Worm (Caenorhabditis elegans) whole organism, L1 larva: Measurements from ENCODE around the gene cyp-33C7.

ENCODE experiments used
- C04F5.9 ChIP-seq: sonication (generic microtip); optimal IDR thresholded peaks from 2 replicates; lab custom pipeline; 2016; ENCODE audit warnings: missing genetic modification characterization, missing compliant biosample characterization
- C34B4.2 ChIP-seq: sonication (generic microtip); optimal IDR thresholded peaks from 2 replicates; lab custom pipeline; 2017; ENCODE audit warnings: mild to moderate bottlenecking, missing genetic modification characterization, missing compliant biosample characterization
- F16B12.6 ChIP-seq: fragments of 150-350 bp; optimal IDR thresholded peaks from 2 replicates; lab custom pipeline; 2014; ENCODE audit warnings: missing biosample characterization, missing genetic modification characterization
- aly-2 ChIP-seq: fragments of 150-350 bp; optimal IDR thresholded peaks from 2 replicates; lab custom pipeline; 2014; ENCODE audit warnings: missing biosample characterization, missing genetic modification characterization
- ama-1 ChIP-seq: fragments of 150-350 bp; optimal IDR thresholded peaks from 2 replicates; lab custom pipeline; 2014
- ceh-82 ChIP-seq, 3 experiments: fragments of 150-350 bp in 1 of 3; sonication (generic microtip) in 2 of 3; optimal IDR thresholded peaks; 2 replicates each; lab custom pipeline; 2014 to 2017; ENCODE audit warnings: missing biosample characterization in 3 of 3, missing genetic modification characterization in 3 of 3
- ceh-88 ChIP-seq: fragments of 200-800 bp; sonication (Bioruptor generic); IDR thresholded peaks from 2 replicates; pipeline ENCODE4 v1.3.6; 2022; ENCODE audit warnings: missing genetic modification characterization, missing compliant biosample characterization
- ces-1 ChIP-seq: fragments of 150-350 bp; optimal IDR thresholded peaks from 2 replicates; lab custom pipeline; 2014; ENCODE audit warnings: missing biosample characterization, missing genetic modification reagents, missing genetic modification characterization
- dsc-1 ChIP-seq: sonication (generic microtip); optimal IDR thresholded peaks from 2 replicates; lab custom pipeline; 2016; ENCODE audit warnings: mild to moderate bottlenecking, missing genetic modification characterization, missing compliant biosample characterization
- efl-1 ChIP-seq, 4 experiments: fragments of 150-350 bp; optimal IDR thresholded peaks in 3 of 4; peaks in 1 of 4; 1 replicate in 1 of 4; 2 replicates in 3 of 4; lab custom pipeline; 2014; ENCODE audit warnings: missing biosample characterization in 2 of 4, missing genetic modification characterization in 2 of 4, missing genetic modification reagents in 2 of 4
- efl-3 ChIP-seq: fragments of 200-800 bp; sonication (Bioruptor generic); optimal IDR thresholded peaks from 2 replicates; lab custom pipeline; 2018; ENCODE audit warnings: mild to moderate bottlenecking, missing genetic modification characterization, missing compliant biosample characterization
- egl-13 ChIP-seq: sonication (generic microtip); optimal IDR thresholded peaks from 2 replicates; lab custom pipeline; 2016; ENCODE audit warnings: missing genotype, missing genetic modification reagents, missing genetic modification characterization, missing compliant biosample characterization
- elt-2 ChIP-seq: sonication (generic microtip); optimal IDR thresholded peaks from 2 replicates; lab custom pipeline; 2016; ENCODE audit warnings: missing genetic modification characterization, mild to moderate bottlenecking, inconsistent platforms, missing compliant biosample characterization, missing genetic modification reagents
- elt-3 ChIP-seq, 6 experiments: fragments of 150-350 bp in 1 of 6; sonication (generic microtip); optimal IDR thresholded peaks; 2 replicates each; lab custom pipeline; 2017 to 2018; ENCODE audit warnings: missing biosample characterization in 6 of 6, missing genetic modification characterization in 6 of 6, inconsistent platforms in 1 of 6
- fkh-4 ChIP-seq: sonication (generic microtip); optimal IDR thresholded peaks from 2 replicates; lab custom pipeline; 2016; ENCODE audit warnings: missing compliant biosample characterization, missing genetic modification characterization, borderline replicate concordance
- fkh-8 ChIP-seq: sonication (generic microtip); optimal IDR thresholded peaks from 2 replicates; lab custom pipeline; 2016; ENCODE audit warnings: mild to moderate bottlenecking, missing genetic modification characterization, missing compliant biosample characterization
- grh-1 ChIP-seq: fragments of 200-800 bp; sonication (Bioruptor generic); IDR thresholded peaks from 2 replicates; pipeline ENCODE4 v1.3.6; 2022; ENCODE audit warnings: missing genetic modification reagents, missing genetic modification characterization, missing compliant biosample characterization
- hlh-17 ChIP-seq: fragments of 200-800 bp; sonication (Bioruptor generic); optimal IDR thresholded peaks from 2 replicates; lab custom pipeline; 2018; ENCODE audit warnings: missing genetic modification characterization, mild to moderate bottlenecking, missing compliant biosample characterization, moderate library complexity, borderline replicate concordance
- irx-1 ChIP-seq: sonication (generic microtip); optimal IDR thresholded peaks from 2 replicates; lab custom pipeline; 2016; ENCODE audit warnings: missing genetic modification characterization, missing compliant biosample characterization
- lin-13 ChIP-seq: fragments of 150-350 bp; optimal IDR thresholded peaks from 2 replicates; lab custom pipeline; 2014; ENCODE audit warnings: missing biosample characterization, missing genetic modification reagents, missing genetic modification characterization
- lin-14 ChIP-seq: fragments of 200-800 bp; sonication (Bioruptor generic); optimal IDR thresholded peaks from 2 replicates; lab custom pipeline; 2018; ENCODE audit warnings: mild to moderate bottlenecking, missing genetic modification characterization, moderate library complexity, missing compliant biosample characterization
- lin-35 ChIP-seq, 2 experiments: fragments of 150-350 bp; optimal IDR thresholded peaks; 2 replicates each; lab custom pipeline; 2014; ENCODE audit warnings: missing biosample characterization in 2 of 2, missing genetic modification characterization in 2 of 2, missing genetic modification reagents in 2 of 2
- lir-3 ChIP-seq: sonication (generic microtip); optimal IDR thresholded peaks from 2 replicates; lab custom pipeline; 2016; ENCODE audit warnings: mild to moderate bottlenecking, missing genetic modification characterization, moderate library complexity, missing compliant biosample characterization; ENCODE audit not compliant: poor library complexity
- mef-2 ChIP-seq: fragments of 150-350 bp; optimal IDR thresholded peaks from 2 replicates; lab custom pipeline; 2014; ENCODE audit warnings: missing biosample characterization, missing genetic modification characterization
- nhr-19 ChIP-seq: fragments of 200-800 bp; sonication (Bioruptor generic); conservative IDR thresholded peaks from 2 replicates; pipeline ENCODE4 v1.3.6; 2022; ENCODE audit warnings: missing genetic modification characterization, missing compliant biosample characterization
- nhr-28 ChIP-seq: fragments of 150-350 bp; optimal IDR thresholded peaks from 2 replicates; lab custom pipeline; 2014; ENCODE audit warnings: missing biosample characterization, missing genetic modification characterization
- nhr-71 ChIP-seq: sonication (generic microtip); optimal IDR thresholded peaks from 2 replicates; lab custom pipeline; 2016; ENCODE audit warnings: mild to moderate bottlenecking, missing genetic modification characterization, moderate library complexity, missing compliant biosample characterization
- nhr-84 ChIP-seq: sonication (generic microtip); optimal IDR thresholded peaks from 2 replicates; lab custom pipeline; 2017; ENCODE audit warnings: missing biosample characterization, missing genetic modification characterization
- nhr-90 ChIP-seq: sonication (generic microtip); optimal IDR thresholded peaks from 2 replicates; lab custom pipeline; 2016; ENCODE audit warnings: mild to moderate bottlenecking, missing genetic modification characterization, missing compliant biosample characterization; ENCODE audit not compliant: poor library complexity
- pax-3 ChIP-seq: fragments of 200-800 bp; sonication (Bioruptor generic); optimal IDR thresholded peaks from 2 replicates; lab custom pipeline; 2018; ENCODE audit warnings: mild to moderate bottlenecking, missing genetic modification characterization, moderate library complexity, missing compliant biosample characterization
- sox-4 ChIP-seq: sonication (generic microtip); optimal IDR thresholded peaks from 2 replicates; lab custom pipeline; 2016; ENCODE audit warnings: missing genetic modification characterization, missing compliant biosample characterization
- sptf-1 ChIP-seq: fragments of 150-350 bp; optimal IDR thresholded peaks from 2 replicates; lab custom pipeline; 2014; ENCODE audit warnings: missing biosample characterization, missing genetic modification characterization
- sup-37 ChIP-seq: fragments of 200-800 bp; sonication (Bioruptor generic); optimal IDR thresholded peaks from 2 replicates; lab custom pipeline; 2018; ENCODE audit warnings: mild to moderate bottlenecking, missing genetic modification characterization, missing compliant biosample characterization
- swsn-7 ChIP-seq: sonication (generic microtip); optimal IDR thresholded peaks from 2 replicates; lab custom pipeline; 2016; ENCODE audit warnings: missing genetic modification characterization, missing compliant biosample characterization
- tbx-2 ChIP-seq: sonication (generic microtip); optimal IDR thresholded peaks from 2 replicates; lab custom pipeline; 2016; ENCODE audit warnings: missing genetic modification characterization, missing compliant biosample characterization
- unc-86 ChIP-seq: sonication (generic microtip); optimal IDR thresholded peaks from 2 replicates; lab custom pipeline; 2016; ENCODE audit warnings: missing genetic modification characterization, missing compliant biosample characterization
- unc-98 ChIP-seq: fragments of 200-800 bp; sonication (Bioruptor generic); IDR thresholded peaks from 2 replicates; pipeline ENCODE4 v1.3.6; 2022; ENCODE audit warnings: missing genetic modification characterization, missing compliant biosample characterization
- vab-15 ChIP-seq: sonication (generic microtip); optimal IDR thresholded peaks from 2 replicates; lab custom pipeline; 2017; ENCODE audit warnings: missing genotype, mild to moderate bottlenecking, missing genetic modification characterization, missing compliant biosample characterization
- zag-1 ChIP-seq: fragments of 150-350 bp; optimal IDR thresholded peaks from 2 replicates; lab custom pipeline; 2014; ENCODE audit warnings: missing biosample characterization, missing genetic modification characterization
- zip-4 ChIP-seq: fragments of 200-800 bp; sonication (Bioruptor generic); optimal IDR thresholded peaks from 2 replicates; lab custom pipeline; 2018; ENCODE audit warnings: mild to moderate bottlenecking, missing genetic modification characterization, moderate library complexity, missing compliant biosample characterization
- ztf-11 ChIP-seq, 2 experiments: sonication (generic microtip); optimal IDR thresholded peaks; 2 replicates each; lab custom pipeline; 2016 to 2017; ENCODE audit warnings: missing genetic modification characterization in 2 of 2, missing biosample characterization in 1 of 2, missing compliant biosample characterization in 1 of 2

cyp-33C7 gene

DNA sequence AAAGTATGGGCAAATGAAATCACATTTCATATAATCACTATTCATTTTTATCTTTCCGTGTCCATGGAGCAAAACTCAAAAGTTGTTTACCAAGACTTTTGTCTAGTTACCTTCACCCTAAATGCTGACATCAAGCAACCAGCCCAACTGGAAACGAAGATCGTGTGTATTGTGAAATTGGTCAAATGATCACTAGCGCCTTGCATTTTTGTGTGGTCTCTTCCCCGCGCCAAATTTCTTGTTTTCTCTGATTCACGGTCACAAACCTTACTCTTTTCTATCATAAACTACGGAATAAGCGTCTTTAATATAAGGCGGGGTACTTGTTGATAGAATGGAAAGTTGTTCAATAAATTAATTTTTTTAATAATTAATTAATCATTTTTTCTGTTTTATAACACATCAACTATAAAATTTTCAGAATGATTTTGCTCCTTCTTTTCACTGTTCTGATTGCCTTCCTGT lies at the start of gene cyp-33C7 (continued):
- no peak for TF ChIP-seq sptf-1 (tag; lab: Kevin White, UChicago)
- peak in 1 of 6 experiments; percentile 37 for TF ChIP-seq elt-3 (tag; optimal IDR thresholded peaks at IDR 0.05; lab: Kevin White, UChicago)
- no peak for TF ChIP-seq mef-2
- no peak for TF ChIP-seq zag-1
- TF ChIP-seq ztf-11 (tag; optimal IDR thresholded peaks at IDR 0.05; lab: Kevin White, UChicago) = no peak
- TF ChIP-seq ces-1 (GFP tag; lab: Kevin White, UChicago) = no peak
- no peak for TF ChIP-seq ceh-88 (GFP tag; lab: Robert Waterston, UW)
- no peak for TF ChIP-seq grh-1
- TF ChIP-seq ama-1 (lab: Kevin White, UChicago) = no peak
- TF ChIP-seq nhr-28 = no peak
- no peak for TF ChIP-seq F16B12.6 (tag; lab: Kevin White, UChicago)
- no peak for TF ChIP-seq fkh-4 (tag; lab: Kevin White, UChicago)
- TF ChIP-seq egl-13 (tag; lab: Kevin White, UChicago) = no peak
- peak; percentile 14 for TF ChIP-seq tbx-2 (tag; lab: Kevin White, UChicago)
- TF ChIP-seq C34B4.2 (tag; lab: Kevin White, UChicago) = no peak
- TF ChIP-seq lir-3 (tag; lab: Kevin White, UChicago) = no peak
- TF ChIP-seq pax-3 = no peak
- TF ChIP-seq fkh-8 (tag; lab: Kevin White, UChicago) = peak; percentile 2
- no peak for TF ChIP-seq vab-15 (tag; lab: Kevin White, UChicago)
- TF ChIP-seq swsn-7 (tag; lab: Kevin White, UChicago) = no peak
- no peak for TF ChIP-seq unc-86
- TF ChIP-seq aly-2 (tag; lab: Kevin White, UChicago) = no peak
- no peak for TF ChIP-seq zip-4 (GFP tag; lab: Kevin White, UChicago)
- no peak for TF ChIP-seq sox-4 (tag; lab: Kevin White, UChicago)
- TF ChIP-seq nhr-19 (GFP tag; lab: Robert Waterston, UW) = no peak
- TF ChIP-seq irx-1 = no peak
- peak; percentile 75 for TF ChIP-seq elt-2
- peak; percentile 88 for TF ChIP-seq lin-14
- TF ChIP-seq C04F5.9 = no peak
- TF ChIP-seq efl-3 (GFP tag; lab: Kevin White, UChicago) = no peak
- no peak for TF ChIP-seq lin-13 (GFP tag; lab: Kevin White, UChicago)

DNA sequence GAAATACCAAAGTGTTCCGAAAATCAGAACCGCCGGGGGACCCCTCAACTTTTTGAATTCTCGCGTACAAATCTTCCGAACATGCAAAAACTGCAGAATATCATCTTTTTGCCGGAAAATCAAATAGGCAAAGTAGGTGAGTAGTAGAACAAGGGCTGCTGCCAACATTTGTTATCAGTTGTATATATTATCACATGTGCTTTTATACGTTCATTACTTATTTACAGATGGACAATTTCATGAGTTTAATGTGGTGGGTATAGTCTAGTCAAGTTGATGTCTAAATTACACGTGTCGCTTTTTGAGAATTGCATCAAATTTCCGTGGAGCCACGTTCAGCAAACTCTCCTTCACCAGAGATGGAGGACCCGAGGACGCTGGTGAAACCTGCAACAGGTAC lies 49.1 kb upstream of the cyp-33C7 start, which contains the start of gene cyp-32B1:
Gene cyp-32B1, minus strand, starts transcription at position 176 of the 400 bp plus-strand sequence.
- TF ChIP-seq zag-1 (no peak), elt-2 (peak; percentile 34), lin-35 (GFP tag; optimal IDR thresholded peaks at IDR 0.05; lab: Kevin White, UChicago) (peak in 1 of 2 experiments; percentile 5), aly-2 (tag; lab: Kevin White, UChicago) (no peak)

DNA sequence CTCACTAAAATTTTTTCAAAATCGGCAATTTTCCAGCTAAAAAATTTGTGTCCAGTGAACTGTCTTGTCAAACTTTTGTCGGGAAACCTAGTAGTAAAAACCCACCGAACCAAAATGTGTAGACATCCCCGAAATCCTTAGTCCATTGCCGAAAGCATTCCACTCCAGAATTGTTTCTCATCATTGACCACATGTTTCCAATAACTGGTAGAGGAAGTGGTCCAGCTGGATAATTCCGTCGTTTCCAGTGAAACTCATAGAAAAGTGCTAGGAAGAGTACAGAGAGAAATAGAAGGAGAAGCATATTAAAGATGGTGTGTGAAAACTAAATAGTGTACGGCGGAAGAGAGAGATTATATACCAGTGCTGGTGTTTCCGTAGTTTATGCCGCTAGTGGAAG lies 46.3 kb upstream of the cyp-33C7 start, which contains the start of gene cyp-33C12:
Gene cyp-33C12, minus strand, starts transcription at position 321 of the 400 bp plus-strand sequence.
- TF ChIP-seq ama-1 (lab: Kevin White, UChicago) = no peak
- no peak for TF ChIP-seq efl-1 (optimal IDR thresholded peaks at IDR 0.05; lab: Kevin White, UChicago)
- TF ChIP-seq efl-1 (GFP tag; optimal IDR thresholded peaks at IDR 0.05 in 1 of 2; lab: Kevin White, UChicago) = no peak
- TF ChIP-seq fkh-4 (tag; lab: Kevin White, UChicago) = peak; percentile 71
- no peak for TF ChIP-seq hlh-17 (GFP tag; lab: Kevin White, UChicago)
- TF ChIP-seq tbx-2 (tag; lab: Kevin White, UChicago) = no peak
- no peak for TF ChIP-seq elt-2
- TF ChIP-seq nhr-90 (tag; lab: Kevin White, UChicago) = no peak
- TF ChIP-seq dsc-1 (tag; lab: Kevin White, UChicago) = peak; percentile 91
- no peak for TF ChIP-seq nhr-71
- no peak for TF ChIP-seq nhr-84 (tag; lab: Kevin White, UChicago)
- TF ChIP-seq unc-98 (GFP tag; lab: Robert Waterston, UW) = no peak
- no peak for TF ChIP-seq ceh-82 (tag; optimal IDR thresholded peaks at IDR 0.05; lab: Kevin White, UChicago)
- no peak for TF ChIP-seq sup-37 (GFP tag; lab: Kevin White, UChicago)
- no peak for TF ChIP-seq unc-86
- TF ChIP-seq zag-1 = no peak
